Fruit fly (Drosophila melanogaster): ENCODE results near the gene CG14253.

dm6 chr3R:26956376-26957062 lies 21.8 kb upstream of the CG14253 start:
- TF ChIP-seq CG8478 (optimal IDR thresholded peaks at IDR 0.05) = no peak
- TF ChIP-seq CTCF (optimal IDR thresholded peaks at IDR 0.05) = peak; percentile 82 to 83

All from S2 (cell line).